Fruit fly (Drosophila melanogaster): ENCODE results near the gene CG4586.

Gene CG4586

DNA sequence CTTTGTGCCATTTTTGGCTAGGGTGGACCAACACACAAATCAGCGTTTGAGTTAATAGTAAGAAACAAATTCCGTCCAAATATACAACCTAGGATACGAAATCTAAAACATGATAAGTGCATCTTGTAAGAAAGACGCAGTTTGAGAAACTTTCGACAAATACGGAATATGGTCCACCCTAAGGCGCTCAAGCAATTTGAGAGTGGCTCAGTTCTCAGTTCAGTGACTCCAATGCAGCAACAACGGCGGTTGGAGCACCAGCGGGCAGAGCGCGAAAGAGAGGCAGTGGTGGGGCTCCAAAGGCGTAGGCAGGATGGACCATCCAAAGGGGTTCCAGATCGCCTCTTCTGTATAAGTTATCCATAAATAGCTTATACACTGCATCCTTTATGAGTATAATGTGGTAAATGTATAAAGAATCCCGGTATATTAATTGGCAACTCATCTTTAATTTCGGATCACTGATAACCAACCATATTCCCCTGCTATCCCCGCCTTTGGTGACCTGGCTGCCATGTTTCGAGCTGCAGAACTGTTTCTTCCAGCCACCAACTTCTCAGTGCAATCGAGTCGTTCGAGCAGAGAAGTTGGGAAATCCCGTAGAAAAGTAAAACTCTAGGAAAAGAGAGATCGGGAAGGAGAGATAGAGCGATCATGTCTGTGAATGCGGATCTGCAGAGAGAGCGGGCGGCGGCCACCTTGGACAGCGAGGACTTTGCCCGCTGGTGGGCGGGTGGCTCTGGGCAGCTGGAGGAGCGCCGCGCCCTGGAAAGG is at the start of gene CG4586:
Gene CG4586 (plus strand): TSS at position 555 of the 774 bp plus-strand sequence.
- no peak for TF ChIP-seq CG8478 (optimal IDR thresholded peaks at IDR 0.05)
- peak in 1 of 2 experiments; percentile 93 for TF ChIP-seq EcR (GFP tag; optimal IDR thresholded peaks at IDR 0.05)

DNA sequence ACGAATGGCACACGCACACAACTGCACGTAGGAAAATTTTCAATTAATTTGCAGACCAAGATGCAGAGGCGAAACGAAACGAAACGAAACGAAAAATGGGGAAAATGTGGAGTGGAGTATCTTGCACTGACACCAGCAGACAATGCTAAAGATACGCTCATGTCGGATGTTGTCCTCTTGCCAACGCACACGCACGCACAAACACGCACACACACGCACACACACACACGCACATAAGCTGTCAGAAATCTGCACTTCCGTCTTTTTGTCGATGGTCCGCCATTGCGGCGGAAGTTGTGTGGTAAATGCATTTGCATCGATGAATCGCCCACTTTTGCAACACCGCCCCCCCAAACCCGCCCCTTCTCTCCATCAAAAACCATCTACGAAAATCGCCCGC is 40.6 kb upstream of the CG4586 start:
- TF ChIP-seq Dll (optimal IDR thresholded peaks at IDR 0.05) (no peak), psq (optimal IDR thresholded peaks at IDR 0.05) (no peak), EcR (GFP tag; optimal IDR thresholded peaks at IDR 0.05) (no peak), usp (GFP tag; optimal IDR thresholded peaks at IDR 0.05) (no peak)

DNA sequence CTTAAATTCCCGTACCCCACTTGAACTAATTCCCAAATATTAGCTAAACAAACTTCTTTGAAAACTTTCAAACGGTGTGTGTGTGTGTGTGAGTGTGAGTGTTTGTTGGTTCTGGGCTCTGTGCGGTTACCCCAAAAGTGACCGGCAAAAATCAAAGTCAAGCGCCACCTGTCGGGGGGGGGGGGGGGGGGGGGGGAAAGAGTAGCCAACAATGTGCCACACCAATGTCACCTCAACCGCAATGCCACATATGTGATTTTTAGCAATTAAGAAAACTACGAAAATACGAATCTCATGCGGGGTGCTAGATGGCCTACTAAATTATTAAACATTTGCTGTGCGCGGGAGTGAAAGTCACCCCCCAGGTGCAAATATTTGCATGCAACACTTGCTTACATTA is 36.0 kb upstream of the CG4586 start:
- no peak for TF ChIP-seq EcR (GFP tag; optimal IDR thresholded peaks at IDR 0.05)
- no peak for TF ChIP-seq pan (optimal IDR thresholded peaks at IDR 0.05)
- no peak for TF ChIP-seq psq (optimal IDR thresholded peaks at IDR 0.05)
- TF ChIP-seq CG8478 (optimal IDR thresholded peaks at IDR 0.05), result no peak
- TF ChIP-seq Dll (optimal IDR thresholded peaks at IDR 0.05), result no peak
- TF ChIP-seq usp (GFP tag; optimal IDR thresholded peaks at IDR 0.05), result no peak

DNA sequence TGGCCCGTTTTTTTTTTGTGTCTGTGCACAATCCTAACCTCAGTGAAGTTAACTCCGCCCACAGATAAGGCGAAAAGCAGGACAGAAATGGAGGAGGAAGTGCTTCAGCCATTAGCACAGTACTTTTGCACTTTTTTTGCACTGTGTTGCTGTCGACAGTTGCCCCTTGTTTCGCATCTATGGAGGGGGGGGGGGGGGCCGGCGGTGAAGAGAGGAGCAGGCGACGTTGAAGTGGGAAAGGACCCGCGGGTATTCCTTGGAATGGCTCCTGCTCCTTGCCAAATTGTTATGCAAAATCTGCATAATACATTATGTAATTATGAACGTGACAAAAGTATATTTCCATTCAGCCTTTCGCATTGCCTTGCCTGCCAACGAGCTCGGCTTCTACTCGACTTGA is 32.8 kb upstream of the CG4586 start:
- no peak for TF ChIP-seq CG8478 (optimal IDR thresholded peaks at IDR 0.05)

DNA sequence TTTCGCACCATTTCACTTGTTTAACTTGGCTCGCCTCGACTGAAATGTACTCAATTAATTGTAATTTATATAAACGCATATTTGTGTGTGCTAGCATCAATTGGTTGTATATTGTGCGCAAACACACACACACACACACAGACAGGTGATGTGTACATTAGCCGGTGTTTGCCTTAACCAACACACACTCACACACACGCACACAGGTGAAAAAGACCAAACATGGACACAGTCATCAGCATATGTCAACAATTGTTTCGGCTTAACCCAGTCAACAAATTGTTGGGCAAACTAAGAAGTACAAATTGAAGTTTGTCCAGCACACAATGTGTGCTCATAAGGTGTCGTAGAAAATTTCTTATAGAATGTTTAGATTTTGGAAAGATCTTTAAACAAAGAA is 32.3 kb upstream of the CG4586 start:
- TF ChIP-seq usp (GFP tag; optimal IDR thresholded peaks at IDR 0.05), result no peak
- no peak for TF ChIP-seq Dll (optimal IDR thresholded peaks at IDR 0.05)

DNA sequence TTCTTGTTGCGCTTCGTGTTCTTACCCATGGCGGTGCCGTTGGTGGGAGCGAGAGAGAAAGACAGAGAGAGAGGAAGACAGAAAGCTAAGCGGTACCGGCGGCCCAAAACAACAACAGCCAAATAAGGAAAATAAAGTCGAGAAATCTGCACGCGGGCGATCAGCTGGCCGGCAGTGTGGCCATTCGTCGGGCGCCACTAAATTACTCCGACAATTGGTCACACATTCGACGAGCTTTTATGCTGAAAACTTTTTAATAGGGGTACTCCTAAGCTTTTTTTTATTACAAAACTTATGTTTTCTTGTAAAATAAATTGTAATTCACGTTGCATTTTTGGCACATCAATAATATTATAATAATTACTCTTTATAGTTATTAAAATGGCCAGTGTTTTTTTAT is 1.2 kb upstream of the CG4586 start, which contains the start of gene Setd3:
Gene Setd3 (minus strand): TSS at position 187 of the 400 bp plus-strand sequence.
- TF ChIP-seq pan (optimal IDR thresholded peaks at IDR 0.05) (no peak), usp (GFP tag; optimal IDR thresholded peaks at IDR 0.05) (no peak), EcR (GFP tag; optimal IDR thresholded peaks at IDR 0.05) (no peak), CG8478 (optimal IDR thresholded peaks at IDR 0.05) (no peak), psq (optimal IDR thresholded peaks at IDR 0.05) (no peak), Dll (optimal IDR thresholded peaks at IDR 0.05) (no peak)

DNA sequence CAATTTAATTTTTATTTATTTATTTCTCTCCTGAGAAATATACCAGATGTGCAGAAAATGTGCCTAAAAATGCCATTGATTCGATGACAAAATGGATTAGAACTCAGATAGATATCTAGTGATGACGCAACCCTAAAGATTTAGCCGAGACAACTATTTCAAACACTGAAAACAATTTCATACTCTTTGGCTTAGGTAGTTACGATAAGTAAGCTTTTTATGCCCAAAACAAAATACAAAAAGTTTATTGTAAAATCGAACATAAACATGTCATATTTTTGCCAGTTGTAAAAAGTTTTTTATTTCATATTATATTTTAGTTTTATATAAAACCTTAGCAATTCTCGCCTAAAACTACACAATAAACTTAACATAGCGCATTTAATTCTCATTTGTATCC is 3.6 kb downstream of the CG4586 start, which contains the start of gene CG3040:
Gene CG3040 (minus strand): TSS at position 54 of the 400 bp plus-strand sequence.
- TF ChIP-seq CG8478 (optimal IDR thresholded peaks at IDR 0.05), result no peak
- TF ChIP-seq Dll (optimal IDR thresholded peaks at IDR 0.05), result no peak
- no peak for TF ChIP-seq EcR (GFP tag; optimal IDR thresholded peaks at IDR 0.05)
- no peak for TF ChIP-seq psq (optimal IDR thresholded peaks at IDR 0.05)
- TF ChIP-seq pan (optimal IDR thresholded peaks at IDR 0.05), result no peak
- TF ChIP-seq usp (GFP tag; optimal IDR thresholded peaks at IDR 0.05), result no peak

DNA sequence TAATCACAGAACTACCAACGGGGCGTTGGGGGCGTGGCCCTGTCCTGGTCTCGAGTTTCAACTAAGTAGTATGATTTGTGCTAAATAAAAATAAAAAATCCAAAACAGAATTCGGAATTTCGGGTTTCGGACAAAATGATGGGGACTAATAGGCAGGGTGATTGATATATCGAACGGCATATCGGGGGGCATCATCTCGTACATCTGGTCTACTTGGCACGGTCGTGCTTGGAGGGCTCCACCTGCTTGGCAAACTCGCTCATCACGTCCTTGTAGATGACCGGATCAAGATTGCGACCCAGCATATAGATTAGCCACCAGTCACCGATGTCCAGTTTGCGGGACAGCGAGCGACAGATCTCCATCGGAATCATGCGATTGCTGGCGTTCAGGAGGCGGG is 4.5 kb downstream of the CG4586 start:
- no peak for TF ChIP-seq usp (GFP tag; optimal IDR thresholded peaks at IDR 0.05)
- TF ChIP-seq EcR (GFP tag; optimal IDR thresholded peaks at IDR 0.05), result no peak
- no peak for TF ChIP-seq psq (optimal IDR thresholded peaks at IDR 0.05)
- TF ChIP-seq Dll (optimal IDR thresholded peaks at IDR 0.05), result no peak
- TF ChIP-seq CG8478 (optimal IDR thresholded peaks at IDR 0.05), result no peak
- no peak for TF ChIP-seq pan (optimal IDR thresholded peaks at IDR 0.05)

DNA sequence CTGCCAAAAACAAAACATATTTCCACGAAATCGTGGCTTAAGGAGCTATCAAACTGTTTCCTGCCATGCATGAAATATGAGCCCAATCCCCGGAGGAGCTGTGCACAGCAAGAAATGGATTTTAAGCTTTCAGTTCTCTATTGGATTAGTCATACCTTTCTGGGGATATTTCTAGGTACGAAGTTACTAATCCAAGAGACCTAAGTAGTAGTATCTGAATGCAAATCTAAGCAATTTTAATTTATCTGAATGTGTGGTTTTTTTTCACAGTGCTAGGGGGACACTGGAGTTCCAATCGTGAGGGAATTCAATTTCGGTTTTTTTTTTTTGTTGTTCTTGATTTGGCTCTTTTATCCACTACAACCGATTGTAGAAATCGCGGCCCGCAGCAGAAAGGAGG is 6.6 kb downstream of the CG4586 start:
- TF ChIP-seq Dll (optimal IDR thresholded peaks at IDR 0.05) (no peak), usp (GFP tag; optimal IDR thresholded peaks at IDR 0.05) (no peak), pan (optimal IDR thresholded peaks at IDR 0.05) (no peak), CG8478 (optimal IDR thresholded peaks at IDR 0.05) (no peak), psq (optimal IDR thresholded peaks at IDR 0.05) (no peak), EcR (GFP tag; optimal IDR thresholded peaks at IDR 0.05) (no peak)

DNA sequence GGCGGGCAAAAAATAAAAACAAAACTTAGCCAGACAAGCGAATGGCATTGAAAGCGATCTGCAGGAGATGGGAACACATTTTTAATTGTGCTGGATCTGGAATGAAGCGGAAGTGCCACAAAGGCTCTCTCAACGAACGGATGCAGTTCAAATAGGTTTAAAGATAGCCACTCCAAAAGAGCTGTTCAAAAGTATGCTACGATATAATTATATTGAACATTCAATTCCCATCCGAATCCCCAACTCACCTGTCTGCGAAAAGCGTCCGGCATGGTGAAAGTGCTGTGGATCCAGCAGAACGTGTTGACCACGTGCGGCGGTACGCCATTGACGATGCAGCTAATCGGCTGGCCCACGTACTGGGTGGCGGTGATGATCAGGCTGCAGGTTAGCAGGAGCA is 7.2 kb downstream of the CG4586 start:
- TF ChIP-seq usp (GFP tag; optimal IDR thresholded peaks at IDR 0.05), result no peak
- TF ChIP-seq CG8478 (optimal IDR thresholded peaks at IDR 0.05), result no peak
- no peak for TF ChIP-seq psq (optimal IDR thresholded peaks at IDR 0.05)
- TF ChIP-seq EcR (GFP tag; optimal IDR thresholded peaks at IDR 0.05), result no peak
- no peak for TF ChIP-seq pan (optimal IDR thresholded peaks at IDR 0.05)
- no peak for TF ChIP-seq Dll (optimal IDR thresholded peaks at IDR 0.05)

DNA sequence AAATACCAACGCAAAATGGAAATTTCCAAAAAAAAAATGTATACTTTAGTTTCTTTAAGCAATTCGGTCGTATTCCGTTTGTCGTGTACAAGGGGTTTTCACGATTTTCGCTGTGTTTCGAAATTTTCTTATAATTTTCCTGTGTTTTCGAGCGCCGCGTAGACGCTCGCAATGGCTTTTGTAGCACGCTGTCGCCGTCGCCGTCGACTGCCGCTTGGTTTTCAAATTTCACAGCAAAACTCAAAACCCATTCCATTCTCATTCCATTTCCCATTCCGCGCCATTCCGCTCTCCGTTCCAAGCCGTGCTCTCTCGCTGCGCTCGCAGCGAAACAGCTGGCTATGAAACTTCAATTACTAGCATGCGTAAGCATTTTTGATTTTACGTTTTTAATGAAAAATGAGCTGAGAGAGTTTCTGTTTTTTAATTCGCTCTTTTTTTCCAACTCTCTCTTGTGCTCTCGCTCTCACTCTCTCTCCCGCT is 11.8 kb downstream of the CG4586 start:
- TF ChIP-seq CG8478 (optimal IDR thresholded peaks at IDR 0.05) (no peak), EcR (GFP tag; optimal IDR thresholded peaks at IDR 0.05) (no peak), pan (optimal IDR thresholded peaks at IDR 0.05) (no peak), Dll (optimal IDR thresholded peaks at IDR 0.05) (no peak), psq (optimal IDR thresholded peaks at IDR 0.05) (no peak), usp (GFP tag; optimal IDR thresholded peaks at IDR 0.05) (no peak)

DNA sequence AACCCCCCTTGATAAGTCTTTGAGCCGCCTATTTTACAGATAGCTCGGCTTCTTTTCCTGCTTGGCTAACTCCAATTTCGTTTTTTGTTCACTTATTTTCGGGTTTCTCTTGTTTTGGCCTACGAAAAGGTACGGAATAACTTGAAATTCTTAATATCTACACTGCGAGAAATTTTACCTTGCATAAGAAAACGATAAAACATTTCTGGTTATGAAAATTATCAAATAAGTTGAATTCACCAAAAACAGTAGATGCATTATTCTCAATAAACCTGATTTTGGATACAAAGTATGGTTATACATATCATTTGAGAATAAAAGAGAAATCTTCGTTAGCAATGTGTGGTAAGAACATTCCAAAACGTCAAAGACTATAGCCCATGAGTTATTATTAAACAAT is 12.3 kb downstream of the CG4586 start:
- TF ChIP-seq usp (GFP tag; optimal IDR thresholded peaks at IDR 0.05) (no peak), EcR (GFP tag; optimal IDR thresholded peaks at IDR 0.05) (no peak), psq (optimal IDR thresholded peaks at IDR 0.05) (no peak), CG8478 (optimal IDR thresholded peaks at IDR 0.05) (no peak), Dll (optimal IDR thresholded peaks at IDR 0.05) (no peak), pan (optimal IDR thresholded peaks at IDR 0.05) (no peak)

DNA sequence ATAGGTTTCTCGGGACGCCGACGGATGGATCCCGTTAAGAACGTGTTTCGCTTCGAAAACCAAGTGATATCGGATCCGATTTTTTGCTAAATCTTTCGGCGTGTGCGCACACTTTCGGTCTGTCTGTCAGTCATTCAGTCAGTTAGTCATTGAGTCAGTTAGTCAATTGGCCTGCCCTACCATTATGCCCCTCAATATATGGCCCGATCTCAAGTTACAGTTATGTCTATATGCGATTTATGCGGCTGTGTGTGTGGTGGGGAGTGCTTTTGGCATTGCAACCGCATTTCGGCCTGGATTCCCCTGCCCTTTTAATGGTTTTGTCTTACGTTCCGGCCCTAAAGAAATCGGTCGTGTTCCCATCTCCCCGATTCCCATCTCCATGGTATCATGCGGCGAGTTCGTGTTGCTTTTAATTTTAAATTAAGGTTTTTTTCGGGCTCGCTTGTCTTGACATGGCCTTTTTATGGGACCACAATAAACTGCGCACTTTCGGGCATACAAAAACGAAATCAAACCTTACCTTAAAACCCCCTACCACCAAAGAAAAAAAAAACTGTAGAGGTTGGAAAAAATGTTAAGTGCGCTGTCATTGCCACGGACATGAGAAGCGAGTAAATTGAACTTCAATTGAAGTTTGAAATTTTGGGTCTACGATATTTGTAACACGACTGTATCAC is 13.1 kb downstream of the CG4586 start:
- TF ChIP-seq pan (optimal IDR thresholded peaks at IDR 0.05) (no peak), Dll (optimal IDR thresholded peaks at IDR 0.05) (peak; percentile 10)
